Fruit fly (Drosophila melanogaster) whole organism, embryonic: ENCODE data around the gene MBD-like.

Experiments used
- Adf1 ChIP-seq: fragments of 200-800 bp; sonication (Bioruptor generic); IDR thresholded peaks from 2 replicates; pipeline ENCODE4 v1.3.6; 2022; ENCODE audit warnings: missing biosample characterization, missing genetic modification characterization
- Awh ChIP-seq: fragments of 200-800 bp; sonication (Bioruptor generic); IDR thresholded peaks from 2 replicates; pipeline ENCODE4, ENCODE4 v1.3.6; 2022; ENCODE audit warnings: missing biosample characterization, missing genetic modification characterization
- Bteb2 ChIP-seq: fragments of 200-800 bp; sonication (Bioruptor generic); optimal IDR thresholded peaks from 2 replicates; lab custom pipeline; 2016; ENCODE audit warnings: missing biosample characterization, missing genetic modification characterization
- CG11695 ChIP-seq: fragments of 200-800 bp; sonication (Bioruptor generic); IDR thresholded peaks from 3 replicates; pipeline ENCODE4 v1.3.6; 2022; ENCODE audit warnings: missing biosample characterization, missing genetic modification characterization
- CG1233 ChIP-seq: fragments of 200-800 bp; sonication (Bioruptor generic); optimal IDR thresholded peaks from 4 replicates; lab custom pipeline; 2018; ENCODE audit warnings: missing biosample characterization, mild to moderate bottlenecking, missing genetic modification characterization
- CG12769 ChIP-seq: fragments of 200-800 bp; sonication (Bioruptor generic); optimal IDR thresholded peaks from 2 replicates; lab custom pipeline; 2019; ENCODE audit warnings: missing biosample characterization, mild to moderate bottlenecking, missing genetic modification characterization, moderate library complexity
- CG14014 ChIP-seq: fragments of 200-800 bp; sonication (Bioruptor generic); IDR thresholded peaks from 2 replicates; pipeline ENCODE4 v1.3.6; 2022; ENCODE audit warnings: missing biosample characterization, missing genetic modification characterization
- CG15479 ChIP-seq: fragments of 200-800 bp; sonication (Bioruptor generic); optimal IDR thresholded peaks from 3 replicates; lab custom pipeline; 2019; ENCODE audit warnings: missing biosample characterization, mild to moderate bottlenecking, missing genetic modification characterization, moderate library complexity
- CG15601 ChIP-seq: fragments of 200-800 bp; sonication (Bioruptor generic); optimal IDR thresholded peaks from 3 replicates; lab custom pipeline; 2019; ENCODE audit warnings: missing biosample characterization, mild to moderate bottlenecking, missing genetic modification characterization, moderate library complexity
- CG17359 ChIP-seq: fragments of 200-800 bp; sonication (Bioruptor generic); optimal IDR thresholded peaks from 3 replicates; lab custom pipeline; 2018; ENCODE audit warnings: missing biosample characterization, mild to moderate bottlenecking, missing genetic modification characterization, moderate library complexity
- CG2889 ChIP-seq: fragments of 200-800 bp; sonication (Bioruptor generic); IDR thresholded peaks from 3 replicates; pipeline ENCODE4 v1.3.6; 2022; ENCODE audit warnings: missing biosample characterization, missing genetic modification characterization
- CG31224 ChIP-seq: fragments of 200-800 bp; sonication (Bioruptor generic); IDR thresholded peaks from 2 replicates; pipeline ENCODE4 v1.3.6; 2022; ENCODE audit warnings: missing biosample characterization, missing genetic modification characterization
- CG3407 ChIP-seq: fragments of 200-800 bp; sonication (Bioruptor generic); optimal IDR thresholded peaks from 2 replicates; lab custom pipeline; 2018; ENCODE audit warnings: missing biosample characterization, mild to moderate bottlenecking, missing genetic modification characterization
- CG4360 ChIP-seq: fragments of 200-800 bp; sonication (Bioruptor generic); IDR thresholded peaks from 2 replicates; pipeline ENCODE4 v1.3.6; 2022; ENCODE audit warnings: missing biosample characterization, missing genetic modification characterization
- CG6272 ChIP-seq: fragments of 200-800 bp; sonication (Bioruptor generic); IDR thresholded peaks from 2 replicates; pipeline ENCODE4 v1.3.6; 2022; ENCODE audit warnings: missing biosample characterization, missing genetic modification characterization
- CG9932 ChIP-seq: fragments of 200-800 bp; sonication (Bioruptor generic); IDR thresholded peaks from 2 replicates; pipeline ENCODE4 v1.3.6; 2022; ENCODE audit warnings: missing biosample characterization, missing genetic modification characterization
- D19A ChIP-seq: fragments of 200-800 bp; optimal IDR thresholded peaks from 3 replicates; lab custom pipeline; 2019; ENCODE audit warnings: missing biosample characterization, mild to moderate bottlenecking, missing genetic modification characterization, moderate library complexity
- D19B ChIP-seq: fragments of 200-800 bp; sonication (Bioruptor generic); optimal IDR thresholded peaks from 2 replicates; lab custom pipeline; 2017; ENCODE audit warnings: missing biosample characterization, mild to moderate bottlenecking, missing genetic modification characterization
- Dip2 ChIP-seq: fragments of 200-800 bp; sonication (Bioruptor generic); IDR thresholded peaks from 2 replicates; pipeline ENCODE4 v1.3.6; 2022; ENCODE audit warnings: missing biosample characterization, missing genetic modification characterization
- Dref ChIP-seq: fragments of 200-800 bp; sonication (Bioruptor generic); IDR thresholded peaks from 2 replicates; pipeline ENCODE4 v1.3.6; 2022; ENCODE audit warnings: missing biosample characterization, missing genetic modification characterization
- E2f2 ChIP-seq: fragments of 200-800 bp; sonication (Bioruptor generic); IDR thresholded peaks from 2 replicates; pipeline ENCODE4 v1.3.6; 2022; ENCODE audit warnings: missing biosample characterization, missing genetic modification characterization
- Eip74EF ChIP-seq, 2 experiments: fragments of 200-800 bp in 1 of 2; fragments of >200 bp in 1 of 2; sonication (Bioruptor generic) in 1 of 2; optimal IDR thresholded peaks; 2 replicates each; lab custom pipeline; 2017 to 2019; ENCODE audit warnings: missing biosample characterization in 2 of 2, missing genetic modification characterization in 2 of 2, mild to moderate bottlenecking in 1 of 2, moderate library complexity in 1 of 2
- Ets97D ChIP-seq: fragments of 200-800 bp; sonication (Bioruptor generic); optimal IDR thresholded peaks from 3 replicates; lab custom pipeline; 2016; ENCODE audit warnings: missing biosample characterization, missing genetic modification characterization
- Fer1 ChIP-seq: fragments of 200-800 bp; sonication (Bioruptor generic); optimal IDR thresholded peaks from 2 replicates; lab custom pipeline; 2017; ENCODE audit warnings: missing biosample characterization, mild to moderate bottlenecking, missing genetic modification characterization
- Fer3 ChIP-seq: fragments of 200-800 bp; sonication (Bioruptor generic); optimal IDR thresholded peaks from 2 replicates; lab custom pipeline; 2018; ENCODE audit warnings: missing biosample characterization, mild to moderate bottlenecking, missing genetic modification characterization, moderate library complexity
- Gug ChIP-seq: fragments of 200-800 bp; sonication (Bioruptor generic); IDR thresholded peaks from 4 replicates; pipeline ENCODE4 v1.3.6; 2022; ENCODE audit warnings: missing biosample characterization, missing genetic modification characterization
- HLH54F ChIP-seq: fragments of 200-800 bp; sonication (Bioruptor generic); optimal IDR thresholded peaks from 3 replicates; lab custom pipeline; 2016; ENCODE audit warnings: missing biosample characterization, missing genetic modification characterization
- HLHmδ ChIP-seq: fragments of 200-800 bp; sonication (Bioruptor generic); optimal IDR thresholded peaks from 2 replicates; lab custom pipeline; 2018; ENCODE audit warnings: missing biosample characterization, mild to moderate bottlenecking, missing genetic modification characterization, moderate library complexity
- Hey ChIP-seq: fragments of 200-800 bp; sonication (Bioruptor generic); optimal IDR thresholded peaks from 3 replicates; lab custom pipeline; 2018; ENCODE audit warnings: missing biosample characterization, mild to moderate bottlenecking, missing genetic modification characterization
- Hmx ChIP-seq: fragments of 200-800 bp; sonication (Bioruptor generic); optimal IDR thresholded peaks from 2 replicates; lab custom pipeline; 2016; ENCODE audit warnings: missing biosample characterization, missing genetic modification characterization
- MTF-1 ChIP-seq: fragments of 200-800 bp; sonication (Bioruptor generic); optimal IDR thresholded peaks from 2 replicates; lab custom pipeline; 2018; ENCODE audit warnings: missing biosample characterization, mild to moderate bottlenecking, missing genetic modification characterization, borderline replicate concordance
- Mrtf ChIP-seq: fragments of 200-800 bp; sonication (Bioruptor generic); IDR thresholded peaks from 3 replicates; pipeline ENCODE4 v1.3.6; 2022; ENCODE audit warnings: missing biosample characterization, missing genetic modification characterization
- Six4 ChIP-seq: fragments of 200-800 bp; sonication (Bioruptor generic); optimal IDR thresholded peaks from 2 replicates; lab custom pipeline; 2016; ENCODE audit warnings: missing biosample characterization, missing genetic modification characterization
- Tbp ChIP-seq: fragments of >200 bp; optimal IDR thresholded peaks from 2 replicates; lab custom pipeline; 2018; ENCODE audit warnings: missing biosample characterization, missing genetic modification characterization
- Usf ChIP-seq: fragments of 200-800 bp; sonication (Bioruptor generic); optimal IDR thresholded peaks from 2 replicates; lab custom pipeline; 2017; ENCODE audit warnings: missing genotype, missing biosample characterization, missing genetic modification characterization
- al ChIP-seq: fragments of 200-800 bp; sonication (Bioruptor generic); IDR thresholded peaks from 2 replicates; pipeline ENCODE4 v1.3.6; 2022; ENCODE audit warnings: missing biosample characterization, missing genetic modification characterization
- ase ChIP-seq: fragments of 200-800 bp; sonication (Bioruptor generic); IDR thresholded peaks from 3 replicates; pipeline ENCODE4 v1.3.6; 2022; ENCODE audit warnings: missing biosample characterization, missing genetic modification characterization
- bbx ChIP-seq: fragments of 200-800 bp; sonication (Bioruptor generic); IDR thresholded peaks from 2 replicates; pipeline ENCODE4 v1.3.6; 2022; ENCODE audit warnings: missing biosample characterization, missing genetic modification characterization; ENCODE audit not compliant: partially characterized antibody
- chn ChIP-seq: fragments of 200-800 bp; sonication (Bioruptor generic); optimal IDR thresholded peaks from 2 replicates; lab custom pipeline; 2016; ENCODE audit warnings: missing biosample characterization, missing genetic modification characterization
- dan ChIP-seq: fragments of 200-800 bp; sonication (Bioruptor generic); IDR thresholded peaks from 2 replicates; pipeline ENCODE4 v1.3.6; 2022; ENCODE audit warnings: missing biosample characterization, missing genetic modification characterization
- gem ChIP-seq: fragments of 200-800 bp; sonication (Bioruptor generic); optimal IDR thresholded peaks from 2 replicates; lab custom pipeline; 2019; ENCODE audit warnings: missing biosample characterization, mild to moderate bottlenecking, missing genetic modification characterization, moderate library complexity
- hb ChIP-seq: fragments of 200-800 bp; sonication (Bioruptor generic); IDR thresholded peaks from 3 replicates; pipeline ENCODE4 v1.3.6; 2022; ENCODE audit warnings: missing biosample characterization, missing genetic modification characterization; ENCODE audit not compliant: partially characterized antibody
- jing ChIP-seq: fragments of 200-800 bp; sonication (Bioruptor generic); optimal IDR thresholded peaks from 2 replicates; lab custom pipeline; 2018; ENCODE audit warnings: missing biosample characterization, mild to moderate bottlenecking, missing genetic modification characterization
- klu ChIP-seq: fragments of 200-800 bp; sonication (Bioruptor generic); IDR thresholded peaks from 2 replicates; pipeline ENCODE4 v1.3.6; 2022; ENCODE audit warnings: missing biosample characterization, missing genetic modification characterization
- lbe ChIP-seq: fragments of 200-800 bp; sonication (Bioruptor generic); optimal IDR thresholded peaks from 2 replicates; lab custom pipeline; 2016; ENCODE audit warnings: missing biosample characterization, mild to moderate bottlenecking, missing genetic modification characterization
- lov ChIP-seq, 2 experiments: fragments of 200-800 bp in 1 of 2; fragments of >200 bp in 1 of 2; sonication (Bioruptor generic) in 1 of 2; IDR thresholded peaks in 1 of 2; optimal IDR thresholded peaks in 1 of 2; 2 replicates in 1 of 2; 3 replicates in 1 of 2; pipeline versions ENCODE4 v1.3.6 to Lab custom; 2017 to 2022; ENCODE audit warnings: missing biosample characterization in 1 of 2, missing genetic modification characterization in 1 of 2
- p53 ChIP-seq: fragments of 200-800 bp; sonication (Bioruptor generic); optimal IDR thresholded peaks from 2 replicates; lab custom pipeline; 2016; ENCODE audit warnings: missing biosample characterization, missing genetic modification characterization
- phol ChIP-seq: fragments of 200-800 bp; sonication (Bioruptor generic); optimal IDR thresholded peaks from 3 replicates; lab custom pipeline; 2018; ENCODE audit warnings: missing biosample characterization, mild to moderate bottlenecking, missing genetic modification characterization, moderate library complexity
- row ChIP-seq: fragments of 200-800 bp; sonication (Bioruptor generic); IDR thresholded peaks from 3 replicates; pipeline ENCODE4 v1.3.6; 2022; ENCODE audit warnings: missing biosample characterization, missing genetic modification characterization
- slbo ChIP-seq: fragments of 200-800 bp; sonication (Bioruptor generic); IDR thresholded peaks from 2 replicates; pipeline ENCODE4 v1.3.6; 2022; ENCODE audit warnings: missing biosample characterization, missing genetic modification characterization
- vfl ChIP-seq: fragments of 200-800 bp; sonication (Bioruptor generic); optimal IDR thresholded peaks from 2 replicates; lab custom pipeline; 2016; ENCODE audit warnings: missing biosample characterization, missing genetic modification characterization
- yki ChIP-seq: fragments of >200 bp; optimal IDR thresholded peaks from 3 replicates; lab custom pipeline; 2018

Gene MBD-like

DNA sequence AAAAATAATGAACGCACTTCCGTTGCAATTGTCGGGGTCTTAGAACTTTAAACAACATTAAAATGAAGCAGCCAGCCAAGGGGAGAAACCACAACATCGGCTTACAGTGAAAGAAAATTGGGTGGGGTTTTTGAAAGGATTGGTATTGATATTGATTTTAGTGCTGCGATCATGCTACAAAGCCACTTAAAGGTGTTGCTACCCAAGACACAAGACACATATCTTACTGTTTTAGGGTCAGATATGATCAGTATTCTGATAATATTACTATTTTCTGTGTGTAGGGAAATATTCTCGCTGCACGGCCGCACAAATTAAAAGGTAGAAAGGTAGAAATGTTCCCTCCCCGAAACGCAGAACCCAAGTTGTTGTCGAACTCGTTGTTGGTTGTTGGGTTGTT is 45.5 kb downstream of the MBD-like start (continued):
- no peak for TF ChIP-seq hb
- TF ChIP-seq Mrtf (GFP tag; lab: Robert Waterston, UW): no peak
- TF ChIP-seq Awh (GFP tag; lab: Robert Waterston, UW): no peak
- no peak for TF ChIP-seq lov (optimal IDR thresholded peaks at IDR 0.05; lab: Kevin White, UChicago)
- peak; percentile 77; the same call in 2 of the 3 replicates for TF ChIP-seq lov (GFP tag; IDR thresholded peaks at IDR 0.05; lab: Robert Waterston, UW)
- no peak for TF ChIP-seq CG17359 (tag; lab: Kevin White, UChicago)
- peak; percentile 13 for TF ChIP-seq MTF-1
- no peak for TF ChIP-seq Tbp (GFP tag; lab: Kevin White, UChicago)
- peak; percentile 12 for TF ChIP-seq Six4 (GFP tag; lab: Kevin White, UChicago)
- no peak for TF ChIP-seq CG1233 (GFP tag; lab: Kevin White, UChicago)
- TF ChIP-seq HLH54F: no peak
- no peak for TF ChIP-seq Hey (tag; lab: Kevin White, UChicago)
- TF ChIP-seq row: peak; percentile 43; the same call in 2 of the 3 replicates
- TF ChIP-seq vfl (GFP tag; lab: Kevin White, UChicago): no peak
- TF ChIP-seq Eip74EF (GFP tag; optimal IDR thresholded peaks at IDR 0.05; lab: Kevin White, UChicago): no peak
- no peak for TF ChIP-seq HLHmδ (GFP tag; lab: Kevin White, UChicago)
- peak; percentile 62 for TF ChIP-seq phol (tag; lab: Kevin White, UChicago)
- TF ChIP-seq bbx (GFP tag; lab: Robert Waterston, UW): no peak
- TF ChIP-seq Fer1 (GFP tag; lab: Kevin White, UChicago): no peak
- TF ChIP-seq Fer3 (tag; lab: Kevin White, UChicago): no peak
- TF ChIP-seq ase (GFP tag; lab: Robert Waterston, UW): no peak
- TF ChIP-seq CG14014: no peak
- TF ChIP-seq Bteb2 (GFP tag; lab: Kevin White, UChicago): no peak
- no peak for TF ChIP-seq Dref (GFP tag; lab: Robert Waterston, UW)
- TF ChIP-seq dan (GFP tag; lab: Robert Waterston, UW): no peak
- no peak for TF ChIP-seq p53 (GFP tag; lab: Kevin White, UChicago)
- no peak for TF ChIP-seq jing (GFP tag; lab: Kevin White, UChicago)
- no peak for TF ChIP-seq klu (GFP tag; lab: Robert Waterston, UW)
- peak; percentile 58 for TF ChIP-seq gem (tag; lab: Kevin White, UChicago)
- TF ChIP-seq CG6272 (GFP tag; lab: Robert Waterston, UW): no peak
- TF ChIP-seq CG12769 (tag; lab: Kevin White, UChicago): no peak
- no peak for TF ChIP-seq lbe (GFP tag; lab: Kevin White, UChicago)
- TF ChIP-seq CG15601 (tag; lab: Kevin White, UChicago): peak; percentile 24
- no peak for TF ChIP-seq Adf1
- TF ChIP-seq CG3407 (GFP tag; lab: Kevin White, UChicago): peak; percentile 24
- TF ChIP-seq CG15479 (GFP tag; lab: Kevin White, UChicago): no peak
- peak; percentile 50 for TF ChIP-seq D19A (tag; lab: Kevin White, UChicago)
- TF ChIP-seq CG11695 (GFP tag; lab: Robert Waterston, UW): no peak
- TF ChIP-seq CG4360 (GFP tag; lab: Robert Waterston, UW): no peak
- no peak for TF ChIP-seq Gug
- TF ChIP-seq chn: peak; percentile 56
- TF ChIP-seq CG9932 (GFP tag; lab: Robert Waterston, UW): no peak
- no peak for TF ChIP-seq D19B (GFP tag; lab: Kevin White, UChicago)
- no peak for TF ChIP-seq Ets97D (GFP tag; lab: Kevin White, UChicago)
- no peak for TF ChIP-seq E2f2 (GFP tag; lab: Robert Waterston, UW)
- peak; percentile 23 for TF ChIP-seq Usf
- TF ChIP-seq yki: no peak
- no peak for TF ChIP-seq al (GFP tag; lab: Robert Waterston, UW)
- TF ChIP-seq Dip2 (GFP tag; lab: Robert Waterston, UW): no peak
- TF ChIP-seq CG31224: no peak
- no peak for TF ChIP-seq Hmx (GFP tag; lab: Kevin White, UChicago)
- no peak for TF ChIP-seq CG2889 (GFP tag; lab: Robert Waterston, UW)
- TF ChIP-seq slbo (GFP tag; lab: Robert Waterston, UW): 0 out of 2 replicates have a peak, but pooled peaks have one; percentile 3
